Fruit fly (Drosophila melanogaster): ENCODE data around the gene RYa-R.

Gene RYa-R

dm6 chr3R:26960496-26960895, 36.3 kb upstream of the RYa-R start (continued):
- TF ChIP-seq p53 (GFP tag; optimal IDR thresholded peaks at IDR 0.05) (no peak), Neu2 (GFP tag; optimal IDR thresholded peaks at IDR 0.05; ENCODE audit: borderline replicate concordance) (no peak), croc (GFP tag; conservative IDR thresholded peaks at IDR 0.05) (no peak), CG8359 (GFP tag; optimal IDR thresholded peaks at IDR 0.05; ENCODE audit: borderline replicate concordance) (no peak), CG17568 (GFP tag; optimal IDR thresholded peaks at IDR 0.05) (no peak), CG7928 (GFP tag; optimal IDR thresholded peaks at IDR 0.05) (no peak), CG9817 (tag; optimal IDR thresholded peaks at IDR 0.05) (no peak), Ptx1 (GFP tag; IDR thresholded peaks at IDR 0.05) (no peak), disco-r (GFP tag; optimal IDR thresholded peaks at IDR 0.05) (no peak), Drgx (GFP tag; IDR thresholded peaks at IDR 0.05) (0 out of 2 replicates have a peak, but pooled peaks have one; percentile 10), usp (GFP tag; optimal IDR thresholded peaks at IDR 0.05) (no peak), CG6654 (GFP tag; optimal IDR thresholded peaks at IDR 0.05) (no peak), nerfin-1 (tag; optimal IDR thresholded peaks at IDR 0.05) (peak; percentile 47), al (GFP tag; IDR thresholded peaks at IDR 0.05) (no peak), CG5953 (GFP tag; IDR thresholded peaks at IDR 0.05) (0 out of 2 replicates have a peak, but pooled peaks have one; percentile 49), bigmax (GFP tag; optimal IDR thresholded peaks at IDR 0.05) (no peak), Oli (tag; optimal IDR thresholded peaks at IDR 0.05) (no peak), sisA (GFP tag; IDR thresholded peaks at IDR 0.05) (0 out of 2 replicates have a peak, but pooled peaks have one; percentile 9), lab (GFP tag; optimal IDR thresholded peaks at IDR 0.05) (no peak), chn (GFP tag; optimal IDR thresholded peaks at IDR 0.05) (no peak), pan (optimal IDR thresholded peaks at IDR 0.05) (no peak), pan (GFP tag; optimal IDR thresholded peaks at IDR 0.05 in 1 of 2, IDR thresholded peaks at IDR 0.05 in 1 of 2) (peak in 1 of 2 experiments; percentile 10), abd-A (tag; optimal IDR thresholded peaks at IDR 0.05) (peak; percentile 66), CG32772 (GFP tag; IDR thresholded peaks at IDR 0.05) (0 out of 2 replicates have a peak, but pooled peaks have one; percentile 24), hkb (optimal IDR thresholded peaks at IDR 0.05) (no peak), hkb (GFP tag; IDR thresholded peaks at IDR 0.05) (no peak), lbe (GFP tag; optimal IDR thresholded peaks at IDR 0.05) (no peak), ERR (GFP tag; optimal IDR thresholded peaks at IDR 0.05) (no peak), CG31365 (tag; optimal IDR thresholded peaks at IDR 0.05) (no peak), CG10543 (GFP tag; optimal IDR thresholded peaks at IDR 0.05) (peak; percentile 11), CG4404 (GFP tag; IDR thresholded peaks at IDR 0.05) (no peak), esg (GFP tag; conservative IDR thresholded peaks at IDR 0.05) (no peak), dan (GFP tag; IDR thresholded peaks at IDR 0.05) (no peak), cwo (GFP tag; optimal IDR thresholded peaks at IDR 0.05) (no peak), gem (tag; optimal IDR thresholded peaks at IDR 0.05) (no peak), ap (GFP tag; IDR thresholded peaks at IDR 0.05) (no peak), stc (GFP tag; IDR thresholded peaks at IDR 0.05) (no peak), CG42726 (GFP tag; IDR thresholded peaks at IDR 0.05; ENCODE audit: partially characterized antibody) (no peak), sens-2 (GFP tag; IDR thresholded peaks at IDR 0.05) (0 out of 2 replicates have a peak, but pooled peaks have one; percentile 52), fru (optimal IDR thresholded peaks at IDR 0.05) (no peak), Atf6 (GFP tag; IDR thresholded peaks at IDR 0.05) (peak; percentile 53; the same call in 1 of the 2 replicates), Gug (GFP tag; IDR thresholded peaks at IDR 0.05) (no peak), sob (GFP tag; IDR thresholded peaks at IDR 0.05) (no peak), CG6689 (GFP tag; IDR thresholded peaks at IDR 0.05) (no peak), kni (GFP tag; optimal IDR thresholded peaks at IDR 0.05) (no peak), Dref (GFP tag; IDR thresholded peaks at IDR 0.05) (no peak), Ravus (GFP tag; IDR thresholded peaks at IDR 0.05) (no peak), lola (GFP tag; optimal IDR thresholded peaks at IDR 0.05) (no peak), CG32767 (GFP tag; IDR thresholded peaks at IDR 0.05) (no peak), CG4820 (GFP tag; optimal IDR thresholded peaks at IDR 0.05) (no peak), Gsc (GFP tag; IDR thresholded peaks at IDR 0.05) (no peak), ken (GFP tag; IDR thresholded peaks at IDR 0.05) (no peak), sima (GFP tag; optimal IDR thresholded peaks at IDR 0.05) (no peak)

Measured in whole organism, embryonic.